Worm (Caenorhabditis elegans) whole organism, midembryonic: ENCODE data around the gene B0361.9.

ENCODE experiments used
- T22C8.4 ChIP-seq: fragments of 200-800 bp; sonication (Bioruptor generic); IDR thresholded peaks from 2 replicates; pipeline ENCODE4 v1.3.6; 2022; ENCODE audit warnings: missing genetic modification characterization, missing compliant biosample characterization
- cog-1 ChIP-seq: sonication (generic microtip); optimal IDR thresholded peaks from 2 replicates; lab custom pipeline; 2016; ENCODE audit warnings: missing genetic modification characterization, missing compliant biosample characterization
- flt-1 ChIP-seq: fragments of 200-800 bp; sonication (Bioruptor generic); IDR thresholded peaks from 2 replicates; pipeline ENCODE4 v1.3.6; 2022; ENCODE audit warnings: missing genetic modification characterization, missing compliant biosample characterization
- klf-2 ChIP-seq: fragments of 200-800 bp; sonication (Bioruptor generic); conservative IDR thresholded peaks from 2 replicates; pipeline ENCODE4 v1.3.6; 2022; ENCODE audit warnings: missing genetic modification reagents, missing genetic modification characterization, missing compliant biosample characterization
- med-1 ChIP-seq: sonication (generic microtip); optimal IDR thresholded peaks from 2 replicates; lab custom pipeline; 2017; ENCODE audit warnings: missing genetic modification characterization, mild to moderate bottlenecking, missing compliant biosample characterization, antibody characterized with exemption, missing genetic modification reagents; ENCODE audit not compliant: insufficient read depth
- ref-1 ChIP-seq: fragments of 200-800 bp; sonication (Bioruptor generic); conservative IDR thresholded peaks from 2 replicates; pipeline ENCODE4 v1.3.6; 2022; ENCODE audit warnings: missing genetic modification reagents, missing genetic modification characterization, missing compliant biosample characterization
- tab-1 ChIP-seq: fragments of 200-800 bp; sonication (Bioruptor generic); IDR thresholded peaks from 2 replicates; pipeline ENCODE4 v1.3.6; 2022; ENCODE audit warnings: missing genetic modification characterization, missing compliant biosample characterization
- ztf-23 ChIP-seq: fragments of 200-800 bp; sonication (Bioruptor generic); IDR thresholded peaks from 2 replicates; pipeline ENCODE4 v1.3.6; 2022; ENCODE audit warnings: missing genetic modification reagents, missing genetic modification characterization, missing compliant biosample characterization
- ztf-29 ChIP-seq: fragments of 200-800 bp; sonication (Bioruptor generic); IDR thresholded peaks from 2 replicates; pipeline ENCODE4 v1.3.6; 2022; ENCODE audit warnings: missing genetic modification reagents, missing genetic modification characterization, missing compliant biosample characterization

The B0361.9 gene

ce11 chrIII:7277228-7277627, 22.2 kb downstream of the B0361.9 start, which contains the start of the genes spot-1 and B0361.11:
Gene spot-1, minus strand, starts transcription at chrIII:7277274.
Gene B0361.11, plus strand, starts transcription at chrIII:7277599.
- TF ChIP-seq tab-1 (GFP tag; lab: Robert Waterston, UW) (no peak), cog-1 (tag; lab: Kevin White, UChicago) (no peak), med-1 (GFP tag; lab: Kevin White, UChicago) (no peak), ref-1 (no peak), klf-2 (no peak), flt-1 (no peak), ztf-23 (no peak), ztf-29 (no peak), T22C8.4 (GFP tag; lab: Robert Waterston, UW) (no peak)

- TF ChIP-seq cog-1 (tag; lab: Kevin White, UChicago): no peak
Measured at ce11 chrIII:7275296-7275695, 24.1 kb downstream of the B0361.9 start, which contains the start of gene psd-1. Gene psd-1, minus strand, starts transcription at chrIII:7275396.

- no peak for TF ChIP-seq klf-2
- TF ChIP-seq tab-1 (GFP tag; lab: Robert Waterston, UW): no peak
- TF ChIP-seq med-1 (GFP tag; lab: Kevin White, UChicago): no peak
- TF ChIP-seq ztf-23: no peak
- no peak for TF ChIP-seq T22C8.4 (GFP tag; lab: Robert Waterston, UW)
- no peak for TF ChIP-seq cog-1 (tag; lab: Kevin White, UChicago)
- TF ChIP-seq ref-1: no peak
- no peak for TF ChIP-seq ztf-29
- no peak for TF ChIP-seq flt-1
Measured at ce11 chrIII:7273718-7274117, 25.7 kb downstream of the B0361.9 start.

ce11 chrIII:7272828-7273227, 26.6 kb downstream of the B0361.9 start:
- TF ChIP-seq T22C8.4 (GFP tag; lab: Robert Waterston, UW): no peak

- TF ChIP-seq klf-2: no peak
- TF ChIP-seq T22C8.4 (GFP tag; lab: Robert Waterston, UW): no peak
- TF ChIP-seq ztf-23: no peak
- TF ChIP-seq ztf-29: no peak
- no peak for TF ChIP-seq ref-1
- peak; percentile 15 for TF ChIP-seq cog-1 (tag; lab: Kevin White, UChicago)
- no peak for TF ChIP-seq tab-1 (GFP tag; lab: Robert Waterston, UW)
- TF ChIP-seq flt-1: 0 out of 2 replicates have a peak, but pooled peaks have one; percentile 46
- no peak for TF ChIP-seq med-1 (GFP tag; lab: Kevin White, UChicago)
Measured at ce11 chrIII:7272088-7272487, 27.3 kb downstream of the B0361.9 start.

ce11 chrIII:7271083-7271482, 28.3 kb downstream of the B0361.9 start:
- no peak for TF ChIP-seq cog-1 (tag; lab: Kevin White, UChicago)
- no peak for TF ChIP-seq flt-1
- no peak for TF ChIP-seq T22C8.4 (GFP tag; lab: Robert Waterston, UW)
- TF ChIP-seq med-1 (GFP tag; lab: Kevin White, UChicago): no peak
- TF ChIP-seq ztf-29: no peak
- no peak for TF ChIP-seq klf-2
- no peak for TF ChIP-seq ref-1
- TF ChIP-seq tab-1 (GFP tag; lab: Robert Waterston, UW): no peak
- no peak for TF ChIP-seq ztf-23

- no peak for TF ChIP-seq ref-1
- no peak for TF ChIP-seq cog-1 (tag; lab: Kevin White, UChicago)
- TF ChIP-seq T22C8.4 (GFP tag; lab: Robert Waterston, UW): no peak
Measured at ce11 chrIII:7263028-7263427, 36.4 kb downstream of the B0361.9 start.

ce11 chrIII:7262592-7262991, 36.8 kb downstream of the B0361.9 start:
- no peak for TF ChIP-seq T22C8.4 (GFP tag; lab: Robert Waterston, UW)

- no peak for TF ChIP-seq tab-1 (GFP tag; lab: Robert Waterston, UW)
- no peak for TF ChIP-seq klf-2
- no peak for TF ChIP-seq cog-1 (tag; lab: Kevin White, UChicago)
- no peak for TF ChIP-seq ztf-29
- TF ChIP-seq ztf-23: no peak
- TF ChIP-seq flt-1: no peak
- TF ChIP-seq med-1 (GFP tag; lab: Kevin White, UChicago): no peak
- no peak for TF ChIP-seq T22C8.4 (GFP tag; lab: Robert Waterston, UW)
- TF ChIP-seq ref-1: no peak
Measured at ce11 chrIII:7258931-7259330, 40.5 kb downstream of the B0361.9 start, which contains the start of gene B0361.4. Gene B0361.4, plus strand, starts transcription at chrIII:7258991.

- TF ChIP-seq cog-1 (tag; lab: Kevin White, UChicago) (no peak), ref-1 (no peak), flt-1 (no peak), ztf-23 (no peak), klf-2 (no peak), T22C8.4 (GFP tag; lab: Robert Waterston, UW) (no peak), tab-1 (GFP tag; lab: Robert Waterston, UW) (no peak), ztf-29 (no peak), med-1 (GFP tag; lab: Kevin White, UChicago) (no peak)
Measured at ce11 chrIII:7253669-7254068, 45.8 kb downstream of the B0361.9 start.
